Worm (Caenorhabditis elegans) whole organism, L1 larva: ENCODE data around the gene nhr-137.

Experiments
- aha-1 ChIP-seq: fragments of 150-350 bp; optimal IDR thresholded peaks from 2 replicates; lab custom pipeline; 2014; ENCODE audit warnings: missing biosample characterization, missing genetic modification characterization
- ceh-82 ChIP-seq, 3 experiments: fragments of 150-350 bp in 1 of 3; sonication (generic microtip) in 2 of 3; optimal IDR thresholded peaks; 2 replicates each; lab custom pipeline; 2014 to 2017; ENCODE audit warnings: missing biosample characterization in 3 of 3, missing genetic modification characterization in 3 of 3
- dpl-1 ChIP-seq, 3 experiments: fragments of 150-350 bp in 2 of 3; sonication (generic microtip) in 1 of 3; optimal IDR thresholded peaks; 2 replicates each; lab custom pipeline; 2014 to 2017; ENCODE audit warnings: missing biosample characterization in 3 of 3, missing genetic modification characterization in 3 of 3, missing genetic modification reagents in 3 of 3
- efl-1 ChIP-seq, 4 experiments: fragments of 150-350 bp; optimal IDR thresholded peaks in 3 of 4; peaks in 1 of 4; 1 replicate in 1 of 4; 2 replicates in 3 of 4; lab custom pipeline; 2014; ENCODE audit warnings: missing biosample characterization in 2 of 4, missing genetic modification characterization in 2 of 4, missing genetic modification reagents in 2 of 4
- fkh-10 ChIP-seq: sonication (generic microtip); optimal IDR thresholded peaks from 2 replicates; lab custom pipeline; 2017; ENCODE audit warnings: missing biosample characterization, missing genetic modification reagents, missing genetic modification characterization
- fos-1 ChIP-seq: fragments of 150-350 bp; optimal IDR thresholded peaks from 2 replicates; lab custom pipeline; 2014; ENCODE audit warnings: missing biosample characterization, missing genetic modification characterization
- nhr-237 ChIP-seq: fragments of 150-350 bp; optimal IDR thresholded peaks from 2 replicates; lab custom pipeline; 2014; ENCODE audit warnings: missing biosample characterization, missing genetic modification characterization
- nhr-77 ChIP-seq: fragments of 150-350 bp; optimal IDR thresholded peaks from 2 replicates; lab custom pipeline; 2014; ENCODE audit warnings: missing biosample characterization, missing genetic modification characterization
- nhr-90 ChIP-seq: sonication (generic microtip); optimal IDR thresholded peaks from 2 replicates; lab custom pipeline; 2016; ENCODE audit warnings: mild to moderate bottlenecking, missing genetic modification characterization, missing compliant biosample characterization; ENCODE audit not compliant: poor library complexity
- sup-37 ChIP-seq: fragments of 200-800 bp; sonication (Bioruptor generic); optimal IDR thresholded peaks from 2 replicates; lab custom pipeline; 2018; ENCODE audit warnings: mild to moderate bottlenecking, missing genetic modification characterization, missing compliant biosample characterization
- unc-30 ChIP-seq: sonication (generic microtip); optimal IDR thresholded peaks from 2 replicates; lab custom pipeline; 2017; ENCODE audit warnings: missing biosample characterization, missing genetic modification characterization
- unc-62 ChIP-seq: fragments of 150-350 bp; optimal IDR thresholded peaks from 2 replicates; lab custom pipeline; 2014; ENCODE audit warnings: missing biosample characterization, missing genetic modification reagents, missing genetic modification characterization

DNA sequence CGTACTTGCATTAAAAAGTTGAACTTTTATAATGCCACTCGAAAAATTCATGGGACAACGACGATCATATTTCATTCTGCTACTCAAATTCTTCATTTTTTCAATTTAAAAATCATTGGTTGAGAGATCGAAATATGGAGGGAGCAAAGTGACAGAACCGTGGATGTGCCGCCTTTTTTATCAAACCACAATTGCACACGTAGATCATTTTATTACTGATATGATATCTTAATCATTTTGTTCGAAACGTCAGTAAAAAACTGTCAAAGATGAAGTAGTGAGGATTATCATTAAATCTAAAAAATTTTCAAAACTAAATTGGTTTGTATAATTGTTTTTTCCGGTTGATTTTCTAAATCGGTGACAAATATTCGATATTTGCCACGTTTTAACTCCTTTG lies 14.7 kb downstream of the nhr-137 start:
- TF ChIP-seq efl-1 (optimal IDR thresholded peaks at IDR 0.05; lab: Kevin White, UChicago) (no peak), efl-1 (GFP tag; optimal IDR thresholded peaks at IDR 0.05 in 1 of 2; lab: Kevin White, UChicago) (no peak), nhr-77 (tag; lab: Kevin White, UChicago) (no peak), sup-37 (no peak), nhr-237 (tag; lab: Kevin White, UChicago) (no peak), unc-30 (tag; lab: Kevin White, UChicago) (no peak), fos-1 (no peak), nhr-90 (tag; lab: Kevin White, UChicago) (no peak), ceh-82 (tag; optimal IDR thresholded peaks at IDR 0.05; lab: Kevin White, UChicago) (no peak), fkh-10 (GFP tag; lab: Kevin White, UChicago) (no peak), unc-62 (no peak), dpl-1 (GFP tag; optimal IDR thresholded peaks at IDR 0.05; lab: Kevin White, UChicago) (no peak), aha-1 (tag; lab: Kevin White, UChicago) (no peak)
